Worm (Caenorhabditis elegans) whole organism, L4 larva: ENCODE data around the gene E02H4.2.

Experiments used
- D1046.2 ChIP-seq: fragments of 200-800 bp; sonication (Bioruptor generic); IDR thresholded peaks from 2 replicates; pipeline ENCODE4 v1.3.6; 2022; ENCODE audit warnings: missing genetic modification characterization, missing compliant biosample characterization
- F26F4.8 ChIP-seq: fragments of 200-800 bp; sonication (Bioruptor generic); conservative IDR thresholded peaks from 2 replicates; pipeline ENCODE4 v1.3.6; 2022; ENCODE audit warnings: missing genetic modification characterization, missing compliant biosample characterization
- R02D3.7 ChIP-seq: fragments of 150-350 bp; sonication (generic microtip); optimal IDR thresholded peaks from 3 replicates; lab custom pipeline; 2014; ENCODE audit warnings: missing biosample characterization, missing genetic modification characterization
- T20F7.1 ChIP-seq: fragments of 200-800 bp; sonication (Bioruptor generic); optimal IDR thresholded peaks from 2 replicates; lab custom pipeline; 2018; ENCODE audit warnings: mild to moderate bottlenecking, missing genetic modification characterization, missing compliant biosample characterization
- T26A8.4 ChIP-seq: fragments of 200-800 bp; sonication (Bioruptor generic); IDR thresholded peaks from 2 replicates; pipeline ENCODE4 v1.3.6; 2022; ENCODE audit warnings: missing genetic modification characterization, missing compliant biosample characterization
- Y105C5A.15 ChIP-seq: fragments of 200-800 bp; sonication (Bioruptor generic); IDR thresholded peaks from 2 replicates; pipeline ENCODE4 v1.3.6; 2022; ENCODE audit warnings: missing genetic modification characterization, missing compliant biosample characterization
- aha-1 ChIP-seq: fragments of 150-350 bp; peaks from one replicate; lab custom pipeline; 2014; ENCODE audit warnings: missing biosample characterization, missing genetic modification characterization
- ama-1 ChIP-seq: fragments of 150-350 bp; optimal IDR thresholded peaks from 2 replicates; lab custom pipeline; 2014; ENCODE audit warnings: inconsistent platforms, mixed read lengths
- arid-1 ChIP-seq: fragments of 200-800 bp; sonication (Bioruptor generic); conservative IDR thresholded peaks from 2 replicates; pipeline ENCODE4 v1.3.6; 2022; ENCODE audit warnings: missing genetic modification reagents, missing genetic modification characterization, missing compliant biosample characterization
- ceh-32 ChIP-seq: sonication (generic microtip); optimal IDR thresholded peaks from 2 replicates; lab custom pipeline; 2016; ENCODE audit warnings: mild to moderate bottlenecking, missing genetic modification characterization, missing compliant biosample characterization; ENCODE audit not compliant: poor library complexity
- ceh-44 ChIP-seq: fragments of 200-800 bp; sonication (Bioruptor generic); IDR thresholded peaks from 2 replicates; pipeline ENCODE4 v1.3.6; 2022; ENCODE audit warnings: missing genetic modification reagents, missing genetic modification characterization, missing compliant biosample characterization
- ceh-82 ChIP-seq: sonication (generic microtip); optimal IDR thresholded peaks from 2 replicates; lab custom pipeline; 2017; ENCODE audit warnings: missing biosample characterization, missing genetic modification characterization
- cey-2 ChIP-seq: sonication (generic microtip); optimal IDR thresholded peaks from 3 replicates; lab custom pipeline; 2017; ENCODE audit warnings: missing genetic modification characterization, mild to moderate bottlenecking, missing compliant biosample characterization, antibody characterized with exemption, borderline replicate concordance; ENCODE audit not compliant: insufficient read depth
- dmd-6 ChIP-seq: fragments of 200-800 bp; sonication (Bioruptor generic); IDR thresholded peaks from 2 replicates; pipeline ENCODE4 v1.3.6; 2022; ENCODE audit warnings: missing genetic modification reagents, missing genetic modification characterization, missing compliant biosample characterization
- dmd-8 ChIP-seq: fragments of 200-800 bp; sonication (Bioruptor generic); IDR thresholded peaks from 2 replicates; pipeline ENCODE4 v1.3.6; 2022; ENCODE audit warnings: missing genetic modification characterization, missing compliant biosample characterization
- duxl-1 ChIP-seq: sonication (generic microtip); optimal IDR thresholded peaks from 2 replicates; lab custom pipeline; 2016; ENCODE audit warnings: mild to moderate bottlenecking, missing genetic modification characterization, moderate library complexity, missing compliant biosample characterization; ENCODE audit not compliant: poor library complexity
- dve-1 ChIP-seq: sonication (generic microtip); optimal IDR thresholded peaks from 2 replicates; lab custom pipeline; 2017; ENCODE audit warnings: antibody characterized with exemption, mild to moderate bottlenecking, missing genetic modification characterization, missing compliant biosample characterization; ENCODE audit not compliant: insufficient read depth
- fos-1 ChIP-seq: fragments of 150-350 bp; optimal IDR thresholded peaks from 2 replicates; lab custom pipeline; 2014; ENCODE audit warnings: missing biosample characterization, missing genetic modification characterization
- hmg-1.1 ChIP-seq: fragments of 200-800 bp; sonication (Bioruptor generic); IDR thresholded peaks from 2 replicates; pipeline ENCODE4 v1.3.6; 2022; ENCODE audit warnings: missing genetic modification reagents, missing genetic modification characterization, missing compliant biosample characterization
- lim-7 ChIP-seq: fragments of 200-800 bp; sonication (Bioruptor generic); IDR thresholded peaks from 2 replicates; pipeline ENCODE4 v1.3.6; 2022; ENCODE audit warnings: missing genetic modification characterization, missing compliant biosample characterization
- lin-13 ChIP-seq: fragments of 150-350 bp; optimal IDR thresholded peaks from 2 replicates; lab custom pipeline; 2014; ENCODE audit warnings: missing biosample characterization, missing genetic modification reagents, missing genetic modification characterization
- lin-29 ChIP-seq: fragments of 200-800 bp; sonication (Bioruptor generic); IDR thresholded peaks from 2 replicates; pipeline ENCODE4 v1.3.6; 2022; ENCODE audit warnings: missing genetic modification reagents, missing genetic modification characterization, missing compliant biosample characterization
- lir-3 ChIP-seq: sonication (generic microtip); optimal IDR thresholded peaks from 2 replicates; lab custom pipeline; 2016; ENCODE audit warnings: mild to moderate bottlenecking, missing genetic modification characterization, missing compliant biosample characterization
- madf-5 ChIP-seq, 2 experiments: fragments of 200-800 bp; sonication (Bioruptor generic); IDR thresholded peaks; 2 replicates each; pipeline ENCODE4 v1.3.6; 2022; ENCODE audit warnings: missing compliant biosample characterization in 2 of 2, missing genetic modification characterization in 2 of 2
- mes-2 ChIP-seq: sonication (generic microtip); optimal IDR thresholded peaks from 2 replicates; lab custom pipeline; 2016; ENCODE audit warnings: missing genotype, mild to moderate bottlenecking, missing genetic modification characterization, missing compliant biosample characterization; ENCODE audit not compliant: poor library complexity, severe bottlenecking
- mxl-2 ChIP-seq: fragments of 200-800 bp; sonication (Bioruptor generic); conservative IDR thresholded peaks from 2 replicates; pipeline ENCODE4 v1.3.6; 2022; ENCODE audit warnings: missing genetic modification reagents, missing genetic modification characterization, missing compliant biosample characterization
- mxl-3 ChIP-seq: fragments of 200-800 bp; sonication (Bioruptor generic); optimal IDR thresholded peaks from 2 replicates; lab custom pipeline; 2018; ENCODE audit warnings: mild to moderate bottlenecking, missing genetic modification characterization, missing compliant biosample characterization
- nhr-28 ChIP-seq: fragments of 150-350 bp; optimal IDR thresholded peaks from 2 replicates; lab custom pipeline; 2014; ENCODE audit warnings: missing biosample characterization, missing genetic modification characterization
- nhr-76 ChIP-seq: fragments of 150-350 bp; optimal IDR thresholded peaks from 2 replicates; lab custom pipeline; 2014; ENCODE audit warnings: missing biosample characterization, missing genetic modification characterization
- nhr-77 ChIP-seq: fragments of 150-350 bp; optimal IDR thresholded peaks from 2 replicates; lab custom pipeline; 2014; ENCODE audit warnings: missing biosample characterization, missing genetic modification characterization
- pha-4 ChIP-seq, 2 experiments: fragments of 150-350 bp in 1 of 2; fragments of 200-800 bp in 1 of 2; sonication (Bioruptor generic) in 1 of 2; IDR thresholded peaks in 1 of 2; optimal IDR thresholded peaks in 1 of 2; 2 replicates each; pipeline versions ENCODE4 v1.3.6 to Lab custom; 2014 to 2022; ENCODE audit warnings: missing genetic modification characterization in 2 of 2, missing genetic modification reagents in 2 of 2, missing biosample characterization in 1 of 2, missing compliant biosample characterization in 1 of 2
- rbr-2 ChIP-seq: sonication (generic microtip); optimal IDR thresholded peaks from 2 replicates; lab custom pipeline; 2016; ENCODE audit warnings: missing genotype, missing genetic modification characterization, missing compliant biosample characterization
- skn-1 ChIP-seq: fragments of 150-350 bp; optimal IDR thresholded peaks from 2 replicates; lab custom pipeline; 2014; ENCODE audit warnings: missing biosample characterization, missing genetic modification characterization
- unc-62 ChIP-seq, 3 experiments: fragments of 150-350 bp in 1 of 3; sonication (generic microtip); optimal IDR thresholded peaks in 2 of 3; peaks in 1 of 3; 1 replicate in 1 of 3; 2 replicates in 2 of 3; lab custom pipeline; 2014 to 2017; ENCODE audit warnings: missing biosample characterization in 3 of 3, missing genetic modification characterization in 3 of 3, missing genetic modification reagents in 3 of 3, missing genotype in 1 of 3
- zfp-3 ChIP-seq: fragments of 200-800 bp; sonication (Bioruptor generic); conservative IDR thresholded peaks from 2 replicates; pipeline ENCODE4 v1.3.6; 2022; ENCODE audit warnings: missing genetic modification reagents, missing genetic modification characterization, missing compliant biosample characterization
- zip-11 ChIP-seq: fragments of 200-800 bp; sonication (Bioruptor generic); IDR thresholded peaks from 2 replicates; pipeline ENCODE4 v1.3.6; 2022; ENCODE audit warnings: missing genetic modification characterization, missing compliant biosample characterization
- zip-2 ChIP-seq: fragments of 150-350 bp; optimal IDR thresholded peaks from 2 replicates; lab custom pipeline; 2014; ENCODE audit warnings: missing biosample characterization, missing genetic modification characterization

E02H4.2 gene

DNA sequence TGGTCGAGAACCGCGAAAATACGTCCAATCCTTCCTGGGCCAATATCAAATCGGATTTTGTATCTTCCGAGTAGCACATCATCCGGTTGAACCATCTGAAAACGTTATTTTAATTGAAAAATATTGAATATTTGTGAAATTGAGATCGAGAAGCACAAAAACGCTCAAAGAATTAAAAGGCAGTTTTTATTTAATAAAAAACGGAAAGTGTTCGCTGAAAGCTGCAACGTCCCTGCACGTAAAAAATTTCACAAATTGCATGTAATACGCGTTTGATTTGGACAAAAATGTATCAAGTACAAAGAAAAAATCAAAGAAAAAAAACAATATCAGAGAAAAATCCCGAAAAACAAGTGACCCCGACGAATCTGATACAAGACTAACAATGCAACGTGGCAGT lies 29.4 kb downstream of the E02H4.2 start, which contains the start of gene E02H4.6:
Gene E02H4.6 (minus strand): TSS at position 101 of the 400 bp plus-strand sequence.
- TF ChIP-seq lin-29 (no peak), duxl-1 (tag; lab: Kevin White, UChicago) (no peak), skn-1 (tag; lab: Kevin White, UChicago) (no peak), ceh-32 (no peak), T26A8.4 (GFP tag; lab: Robert Waterston, UW) (no peak), nhr-28 (tag; lab: Kevin White, UChicago) (no peak), ceh-82 (no peak), lim-7 (no peak), mxl-2 (GFP tag; lab: Robert Waterston, UW) (no peak), R02D3.7 (no peak), ceh-44 (no peak), arid-1 (GFP tag; lab: Robert Waterston, UW) (no peak), mes-2 (tag; lab: Kevin White, UChicago) (no peak), dmd-6 (GFP tag; lab: Robert Waterston, UW) (no peak), dve-1 (tag; lab: Kevin White, UChicago) (no peak), unc-62 (GFP tag; optimal IDR thresholded peaks at IDR 0.05 in 1 of 2; lab: Kevin White, UChicago) (no peak), unc-62 (tag; optimal IDR thresholded peaks at IDR 0.05; lab: Kevin White, UChicago) (no peak)

- TF ChIP-seq nhr-28 (tag; lab: Kevin White, UChicago) (no peak), aha-1 (tag; lab: Kevin White, UChicago) (peak; percentile 58)
- TF ChIP-seq, all 104 proteins: peak for 1
Observed at ce11 chrX:14247436-14248103, 33.9 kb downstream of the E02H4.2 start, which contains the start of gene K04C1.5. Gene K04C1.5, plus strand, starts transcription at chrX:14248053.

DNA sequence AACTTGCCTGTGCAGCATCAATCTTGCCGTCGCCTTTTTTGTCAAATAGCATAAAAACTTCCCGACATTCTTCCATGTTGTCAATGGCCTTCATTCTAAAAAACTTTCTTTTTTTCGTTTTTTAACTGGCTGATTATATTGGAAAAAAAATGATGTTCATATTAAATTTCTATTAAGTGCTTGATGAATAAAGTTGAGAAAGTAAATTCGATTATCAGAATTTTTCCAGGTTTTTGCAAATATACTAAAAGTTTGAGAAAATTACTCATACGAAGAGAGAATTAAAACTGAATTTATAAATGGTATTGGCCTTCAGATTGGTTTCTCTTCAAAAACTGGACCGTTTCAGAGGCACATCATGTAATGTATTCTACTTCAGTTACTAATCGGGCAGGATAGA lies 34.9 kb downstream of the E02H4.2 start, which contains the start of gene mlc-6:
Gene mlc-6 (minus strand): TSS at position 101 of the 400 bp plus-strand sequence.
- no peak for TF ChIP-seq mes-2 (tag; lab: Kevin White, UChicago)
- TF ChIP-seq D1046.2 (GFP tag; lab: Robert Waterston, UW) = no peak
- TF ChIP-seq ceh-44 = no peak
- no peak for TF ChIP-seq nhr-76
- no peak for TF ChIP-seq ama-1 (lab: Kevin White, UChicago)
- TF ChIP-seq zip-11 (GFP tag; lab: Robert Waterston, UW) = no peak
- no peak for TF ChIP-seq cey-2 (tag; lab: Kevin White, UChicago)
- TF ChIP-seq lin-13 = no peak
- TF ChIP-seq Y105C5A.15 (GFP tag; lab: Robert Waterston, UW) = no peak
- TF ChIP-seq zfp-3 = no peak
- no peak for TF ChIP-seq ceh-82
- TF ChIP-seq, all 104 proteins: peak for 0

ce11 chrX:14244493-14244892 lies 36.9 kb downstream of the E02H4.2 start:
- TF ChIP-seq rbr-2 (tag; lab: Kevin White, UChicago) = no peak
- no peak for TF ChIP-seq fos-1 (tag; lab: Kevin White, UChicago)
- TF ChIP-seq ceh-44 = no peak
- TF ChIP-seq unc-62 (GFP tag; optimal IDR thresholded peaks at IDR 0.05 in 1 of 2; lab: Kevin White, UChicago) = peak in 1 of 2 experiments; percentile 16
- TF ChIP-seq unc-62 (tag; optimal IDR thresholded peaks at IDR 0.05; lab: Kevin White, UChicago) = no peak
- peak; percentile 70 for TF ChIP-seq aha-1 (tag; lab: Kevin White, UChicago)
- no peak for TF ChIP-seq hmg-1.1
- TF ChIP-seq pha-4 (GFP tag; IDR thresholded peaks at IDR 0.05; lab: Robert Waterston, UW) = no peak
- peak; percentile 14 for TF ChIP-seq pha-4 (tag; optimal IDR thresholded peaks at IDR 0.05; lab: Kevin White, UChicago)
- TF ChIP-seq nhr-76 = no peak
- TF ChIP-seq F26F4.8 (GFP tag; lab: Robert Waterston, UW) = no peak
- TF ChIP-seq lir-3 (tag; lab: Kevin White, UChicago) = no peak
- TF ChIP-seq zip-2 = no peak
- TF ChIP-seq madf-5 (GFP tag; IDR thresholded peaks at IDR 0.05; lab: Robert Waterston, UW) = no peak
- peak; percentile 25 for TF ChIP-seq mxl-3
- no peak for TF ChIP-seq dmd-8 (GFP tag; lab: Robert Waterston, UW)
- TF ChIP-seq nhr-77 = no peak
- peak; percentile 33 for TF ChIP-seq dve-1 (tag; lab: Kevin White, UChicago)
- no peak for TF ChIP-seq T20F7.1 (GFP tag; lab: Kevin White, UChicago)
- TF ChIP-seq nhr-28 (tag; lab: Kevin White, UChicago) = peak; percentile 71
